Fruit fly (Drosophila melanogaster): ENCODE results near the gene Membrin.

Membrin gene

DNA sequence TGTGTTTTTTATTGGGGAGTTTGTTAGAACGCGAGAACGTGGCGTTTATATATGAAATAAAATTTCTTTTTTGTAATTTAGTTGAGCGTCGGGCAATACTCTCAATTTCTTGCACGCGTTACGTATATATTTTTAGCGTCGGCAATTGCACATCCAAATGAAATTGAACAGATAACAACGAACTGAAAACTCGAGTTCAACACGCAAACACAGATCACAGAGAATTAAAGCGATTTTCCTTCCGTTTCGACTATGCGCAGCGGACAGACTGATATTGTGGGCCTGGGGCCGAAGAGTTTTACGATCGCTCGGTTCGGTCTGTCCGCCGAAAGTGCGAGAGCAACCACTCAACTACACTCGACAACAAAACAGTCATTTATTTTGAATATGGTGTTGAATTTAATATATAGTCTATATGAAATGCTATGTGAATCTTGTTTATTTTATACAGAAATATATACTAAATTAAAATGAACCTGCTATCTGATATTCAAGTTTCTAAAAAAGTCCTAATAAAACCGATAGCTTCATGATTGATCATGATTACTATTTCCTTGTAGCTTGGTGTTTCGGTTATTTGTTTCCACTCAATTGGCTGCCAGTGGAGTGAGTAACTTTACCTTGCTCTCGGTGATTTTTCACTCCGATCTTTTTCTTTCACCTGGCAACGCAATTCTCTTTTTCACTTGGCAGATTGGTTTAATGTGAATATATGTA is 11.0 kb upstream of the Membrin start, which contains the start of gene CG46456 (continued):
- TF ChIP-seq CG12391 (tag; optimal IDR thresholded peaks at IDR 0.05): peak; percentile 98
- TF ChIP-seq h (optimal IDR thresholded peaks at IDR 0.05): no peak
- peak; percentile 0 for TF ChIP-seq CG11398 (GFP tag; optimal IDR thresholded peaks at IDR 0.05)
- TF ChIP-seq sens (GFP tag): peak; percentile 94
- TF ChIP-seq Ravus (GFP tag; IDR thresholded peaks at IDR 0.05): peak; percentile 75
- TF ChIP-seq sob (GFP tag; IDR thresholded peaks at IDR 0.05): peak; percentile 92
- TF ChIP-seq Ssrp (tag; optimal IDR thresholded peaks at IDR 0.05): peak; percentile 90
- peak; percentile 95 for TF ChIP-seq CG11504 (tag; optimal IDR thresholded peaks at IDR 0.05)
- peak; percentile 9 for TF ChIP-seq jumu (GFP tag; optimal IDR thresholded peaks at IDR 0.05)
- peak; percentile 59 for TF ChIP-seq repo (GFP tag; optimal IDR thresholded peaks at IDR 0.05)
- TF ChIP-seq D (optimal IDR thresholded peaks at IDR 0.05): no peak
- TF ChIP-seq D (GFP tag; optimal IDR thresholded peaks at IDR 0.05): peak; percentile 90
- peak; percentile 78 for TF ChIP-seq Rx (GFP tag; IDR thresholded peaks at IDR 0.05)
- TF ChIP-seq br (optimal IDR thresholded peaks at IDR 0.05): no peak
- peak; percentile 91 for TF ChIP-seq CG17328 (GFP tag; IDR thresholded peaks at IDR 0.05)
- peak; percentile 92 for TF ChIP-seq ci (GFP tag; IDR thresholded peaks at IDR 0.05)
- no peak for TF ChIP-seq hb (GFP tag; IDR thresholded peaks at IDR 0.05; ENCODE audit: partially characterized antibody)
- peak; percentile 63 for TF ChIP-seq kni (GFP tag; optimal IDR thresholded peaks at IDR 0.05)
- TF ChIP-seq wdn (GFP tag; IDR thresholded peaks at IDR 0.05): peak; percentile 87
- TF ChIP-seq CG8924 (tag; optimal IDR thresholded peaks at IDR 0.05): peak; percentile 98
- peak; percentile 86 for TF ChIP-seq NFAT (GFP tag; IDR thresholded peaks at IDR 0.05)
- TF ChIP-seq B-H1 (GFP tag; IDR thresholded peaks at IDR 0.05): peak; percentile 84
- TF ChIP-seq CG9817 (tag; optimal IDR thresholded peaks at IDR 0.05): peak; percentile 93
- no peak for TF ChIP-seq CG15073 (GFP tag; optimal IDR thresholded peaks at IDR 0.05)
- peak; percentile 92 for TF ChIP-seq CG11696 (GFP tag; IDR thresholded peaks at IDR 0.05)
- peak; percentile 45 for TF ChIP-seq CG3838 (GFP tag; optimal IDR thresholded peaks at IDR 0.05)
- TF ChIP-seq CG6813 (GFP tag; optimal IDR thresholded peaks at IDR 0.05): peak; percentile 95
- TF ChIP-seq Dfd (GFP tag; optimal IDR thresholded peaks at IDR 0.05): no peak
- TF ChIP-seq CTCF (GFP tag; optimal IDR thresholded peaks at IDR 0.05): peak; percentile 55
- TF ChIP-seq CG6689 (GFP tag; IDR thresholded peaks at IDR 0.05): peak; percentile 94
- TF ChIP-seq vfl (GFP tag; optimal IDR thresholded peaks at IDR 0.05): peak; percentile 53
- no peak; the same call in 2 of the 3 replicates for TF ChIP-seq jigr1 (GFP tag; IDR thresholded peaks at IDR 0.05)
- TF ChIP-seq nau (GFP tag; optimal IDR thresholded peaks at IDR 0.05): peak; percentile 91
- peak; percentile 90 for TF ChIP-seq Fer2 (tag; optimal IDR thresholded peaks at IDR 0.05)
- peak; percentile 28 for TF ChIP-seq slp2 (GFP tag; optimal IDR thresholded peaks at IDR 0.05)
- TF ChIP-seq CG3281 (GFP tag; optimal IDR thresholded peaks at IDR 0.05): peak; percentile 97
- TF ChIP-seq fd96Cb (tag; optimal IDR thresholded peaks at IDR 0.05): peak; percentile 94
- peak; percentile 90 for TF ChIP-seq slbo (GFP tag; IDR thresholded peaks at IDR 0.05)
- TF ChIP-seq mirr (GFP tag; optimal IDR thresholded peaks at IDR 0.05): peak; percentile 79
- peak; percentile 91 for TF ChIP-seq seq (GFP tag; IDR thresholded peaks at IDR 0.05)
- TF ChIP-seq CG16863 (GFP tag; optimal IDR thresholded peaks at IDR 0.05): peak; percentile 42
- peak; percentile 81 for TF ChIP-seq toy (GFP tag; IDR thresholded peaks at IDR 0.05)
- TF ChIP-seq CG6765 (GFP tag; optimal IDR thresholded peaks at IDR 0.05): peak; percentile 91
- TF ChIP-seq pho (GFP tag; optimal IDR thresholded peaks at IDR 0.05): peak; percentile 61
- TF ChIP-seq shn (GFP tag; optimal IDR thresholded peaks at IDR 0.05): peak; percentile 22
- TF ChIP-seq CG4282 (GFP tag; optimal IDR thresholded peaks at IDR 0.05): no peak
- TF ChIP-seq zfh2 (GFP tag; optimal IDR thresholded peaks at IDR 0.05): peak; percentile 63
- TF ChIP-seq CG32772 (GFP tag; IDR thresholded peaks at IDR 0.05): peak; percentile 80
- TF ChIP-seq lbe (GFP tag; optimal IDR thresholded peaks at IDR 0.05): peak; percentile 86
- peak; percentile 90 for TF ChIP-seq CG12071 (GFP tag; optimal IDR thresholded peaks at IDR 0.05)
- TF ChIP-seq Mad (GFP tag; optimal IDR thresholded peaks at IDR 0.05): peak; percentile 71
- peak; percentile 95 for TF ChIP-seq phol (tag; optimal IDR thresholded peaks at IDR 0.05)

Data from whole organism, embryonic.